Fruit fly (Drosophila melanogaster) whole organism, embryonic: ENCODE results near the gene mei-P26.

Experiments used
- Abd-B ChIP-seq: fragments of 200-800 bp; sonication (Bioruptor generic); optimal IDR thresholded peaks from 2 replicates; lab custom pipeline; 2018; ENCODE audit warnings: missing biosample characterization, mild to moderate bottlenecking, missing genetic modification characterization, moderate library complexity
- Bgb ChIP-seq: fragments of 200-800 bp; sonication (Bioruptor generic); IDR thresholded peaks from 2 replicates; pipeline ENCODE4 v1.3.6; 2022; ENCODE audit warnings: missing biosample characterization, missing genetic modification characterization; ENCODE audit not compliant: partially characterized antibody
- CG10147 ChIP-seq: fragments of 200-800 bp; sonication (Bioruptor generic); optimal IDR thresholded peaks from 2 replicates; lab custom pipeline; 2019; ENCODE audit warnings: missing biosample characterization, mild to moderate bottlenecking, missing genetic modification characterization, moderate library complexity
- CG10209 ChIP-seq: fragments of 200-800 bp; sonication (Bioruptor generic); optimal IDR thresholded peaks from 3 replicates; lab custom pipeline; 2017; ENCODE audit warnings: missing biosample characterization, mild to moderate bottlenecking, missing genetic modification characterization, missing genetic modification reagents
- CG10543 ChIP-seq: fragments of 200-800 bp; sonication (Bioruptor generic); optimal IDR thresholded peaks from 3 replicates; lab custom pipeline; 2017; ENCODE audit warnings: missing biosample characterization, mild to moderate bottlenecking, missing genetic modification characterization, moderate library complexity
- CG10654 ChIP-seq: fragments of 200-800 bp; sonication (Bioruptor generic); optimal IDR thresholded peaks from 2 replicates; lab custom pipeline; 2016; ENCODE audit warnings: missing biosample characterization, missing genetic modification characterization
- CG15073 ChIP-seq: fragments of 200-800 bp; sonication (Bioruptor generic); optimal IDR thresholded peaks from 2 replicates; lab custom pipeline; 2016; ENCODE audit warnings: missing biosample characterization, missing genetic modification characterization
- CG15696 ChIP-seq: fragments of 200-800 bp; sonication (Bioruptor generic); optimal IDR thresholded peaks from 2 replicates; lab custom pipeline; 2019; ENCODE audit warnings: missing biosample characterization, mild to moderate bottlenecking, missing genetic modification characterization, moderate library complexity
- CG17361 ChIP-seq: fragments of 200-800 bp; sonication (Bioruptor generic); IDR thresholded peaks from 3 replicates; pipeline ENCODE4 v1.3.6; 2022; ENCODE audit warnings: missing biosample characterization, missing genetic modification characterization
- CG2875 ChIP-seq: fragments of 200-800 bp; sonication (Bioruptor generic); optimal IDR thresholded peaks from 2 replicates; lab custom pipeline; 2017; ENCODE audit warnings: missing biosample characterization, mild to moderate bottlenecking, missing genetic modification characterization, missing genetic modification reagents
- CG2889 ChIP-seq: fragments of 200-800 bp; sonication (Bioruptor generic); IDR thresholded peaks from 3 replicates; pipeline ENCODE4 v1.3.6; 2022; ENCODE audit warnings: missing biosample characterization, missing genetic modification characterization
- CG3995 ChIP-seq: fragments of 200-800 bp; sonication (Bioruptor generic); optimal IDR thresholded peaks from 3 replicates; lab custom pipeline; 2016; ENCODE audit warnings: missing biosample characterization, missing genetic modification characterization
- CG4424 ChIP-seq: fragments of 200-800 bp; sonication (Bioruptor generic); optimal IDR thresholded peaks from 3 replicates; lab custom pipeline; 2016; ENCODE audit warnings: missing biosample characterization, missing genetic modification characterization
- CG4820 ChIP-seq: fragments of 200-800 bp; sonication (Bioruptor generic); optimal IDR thresholded peaks from 3 replicates; lab custom pipeline; 2016; ENCODE audit warnings: missing biosample characterization, missing genetic modification characterization
- CG5180 ChIP-seq: fragments of 200-800 bp; sonication (Bioruptor generic); optimal IDR thresholded peaks from 3 replicates; lab custom pipeline; 2017; ENCODE audit warnings: missing biosample characterization, missing genetic modification characterization, mild to moderate bottlenecking, moderate library complexity, missing genetic modification reagents
- CG6654 ChIP-seq: fragments of 200-800 bp; sonication (Bioruptor generic); optimal IDR thresholded peaks from 2 replicates; lab custom pipeline; 2017; ENCODE audit warnings: missing biosample characterization, mild to moderate bottlenecking, missing genetic modification characterization
- CG6813 ChIP-seq: fragments of 200-800 bp; sonication (Bioruptor generic); optimal IDR thresholded peaks from 2 replicates; lab custom pipeline; 2017; ENCODE audit warnings: missing biosample characterization, missing genetic modification characterization, mild to moderate bottlenecking, moderate library complexity, missing genetic modification reagents
- CG7372 ChIP-seq: fragments of 200-800 bp; sonication (Bioruptor generic); IDR thresholded peaks from 2 replicates; pipeline ENCODE4 v1.3.6; 2022; ENCODE audit warnings: missing biosample characterization, missing genetic modification characterization
- CG7786 ChIP-seq: fragments of 200-800 bp; sonication (Bioruptor generic); optimal IDR thresholded peaks from 2 replicates; lab custom pipeline; 2016; ENCODE audit warnings: missing biosample characterization, missing genetic modification characterization
- CG8478 ChIP-seq: fragments of >200 bp; optimal IDR thresholded peaks from 2 replicates; lab custom pipeline; 2018
- CG9215 ChIP-seq: fragments of 200-800 bp; sonication (Bioruptor generic); IDR thresholded peaks from 2 replicates; pipeline ENCODE4 v1.3.6; 2022; ENCODE audit warnings: missing biosample characterization, missing genetic modification characterization
- CTCF ChIP-seq: fragments of 200-800 bp; sonication (Bioruptor generic); optimal IDR thresholded peaks from 2 replicates; lab custom pipeline; 2017; ENCODE audit warnings: missing biosample characterization, mild to moderate bottlenecking, missing genetic modification characterization, moderate library complexity
- Dip2 ChIP-seq: fragments of 200-800 bp; sonication (Bioruptor generic); IDR thresholded peaks from 2 replicates; pipeline ENCODE4 v1.3.6; 2022; ENCODE audit warnings: missing biosample characterization, missing genetic modification characterization
- Eip74EF ChIP-seq, 2 experiments: fragments of 200-800 bp in 1 of 2; fragments of >200 bp in 1 of 2; sonication (Bioruptor generic) in 1 of 2; optimal IDR thresholded peaks; 2 replicates each; lab custom pipeline; 2017 to 2019; ENCODE audit warnings: missing biosample characterization in 2 of 2, missing genetic modification characterization in 2 of 2, mild to moderate bottlenecking in 1 of 2, moderate library complexity in 1 of 2
- Fer3 ChIP-seq: fragments of 200-800 bp; sonication (Bioruptor generic); optimal IDR thresholded peaks from 2 replicates; lab custom pipeline; 2018; ENCODE audit warnings: missing biosample characterization, mild to moderate bottlenecking, missing genetic modification characterization, moderate library complexity
- HLH54F ChIP-seq: fragments of 200-800 bp; sonication (Bioruptor generic); optimal IDR thresholded peaks from 3 replicates; lab custom pipeline; 2016; ENCODE audit warnings: missing biosample characterization, missing genetic modification characterization
- Hey ChIP-seq: fragments of 200-800 bp; sonication (Bioruptor generic); optimal IDR thresholded peaks from 3 replicates; lab custom pipeline; 2018; ENCODE audit warnings: missing biosample characterization, mild to moderate bottlenecking, missing genetic modification characterization
- Meics ChIP-seq: fragments of 200-800 bp; sonication (Bioruptor generic); optimal IDR thresholded peaks from 2 replicates; lab custom pipeline; 2017; ENCODE audit warnings: missing biosample characterization, mild to moderate bottlenecking, missing genetic modification characterization
- NK7.1 ChIP-seq: fragments of 200-800 bp; sonication (Bioruptor generic); optimal IDR thresholded peaks from 3 replicates; lab custom pipeline; 2016; ENCODE audit warnings: missing biosample characterization, missing genetic modification characterization
- Six4 ChIP-seq: fragments of 200-800 bp; sonication (Bioruptor generic); optimal IDR thresholded peaks from 2 replicates; lab custom pipeline; 2016; ENCODE audit warnings: missing biosample characterization, missing genetic modification characterization
- Sox100B ChIP-seq: fragments of 200-800 bp; sonication (Bioruptor generic); optimal IDR thresholded peaks from 3 replicates; lab custom pipeline; 2018; ENCODE audit warnings: missing biosample characterization, mild to moderate bottlenecking, missing genetic modification characterization
- abd-A ChIP-seq: fragments of 200-800 bp; sonication (Bioruptor generic); optimal IDR thresholded peaks from 3 replicates; lab custom pipeline; 2019; ENCODE audit warnings: missing biosample characterization, mild to moderate bottlenecking, missing genetic modification characterization, moderate library complexity
- bab2 ChIP-seq: fragments of 200-800 bp; sonication (Bioruptor generic); optimal IDR thresholded peaks from 2 replicates; lab custom pipeline; 2016; ENCODE audit warnings: missing biosample characterization, missing genetic modification characterization
- cas ChIP-seq: fragments of 200-800 bp; sonication (Bioruptor generic); IDR thresholded peaks from 2 replicates; pipeline ENCODE4 v1.3.6; 2022; ENCODE audit warnings: missing biosample characterization, missing genetic modification characterization
- chif ChIP-seq, 2 experiments: fragments of 200-800 bp; sonication (Bioruptor generic); optimal IDR thresholded peaks; 3 replicates each; lab custom pipeline; 2016; ENCODE audit warnings: missing biosample characterization in 2 of 2, missing genetic modification characterization in 2 of 2
- chn ChIP-seq: fragments of 200-800 bp; sonication (Bioruptor generic); optimal IDR thresholded peaks from 2 replicates; lab custom pipeline; 2016; ENCODE audit warnings: missing biosample characterization, missing genetic modification characterization
- crc ChIP-seq: fragments of 200-800 bp; sonication (Bioruptor generic); optimal IDR thresholded peaks from 2 replicates; lab custom pipeline; 2016; ENCODE audit warnings: missing biosample characterization, missing genetic modification characterization
- eve ChIP-seq, 2 experiments: fragments of >200 bp; optimal IDR thresholded peaks; 2 replicates each; lab custom pipeline; 2017; ENCODE audit warnings: missing biosample characterization in 2 of 2, missing genetic modification characterization in 2 of 2
- ewg ChIP-seq: fragments of 200-800 bp; sonication (Bioruptor generic); optimal IDR thresholded peaks from 3 replicates; lab custom pipeline; 2017; ENCODE audit warnings: mild to moderate bottlenecking, missing biosample characterization, missing genetic modification reagents, missing genetic modification characterization
- fd96Cb ChIP-seq: fragments of 200-800 bp; sonication (Bioruptor generic); optimal IDR thresholded peaks from 2 replicates; lab custom pipeline; 2018; ENCODE audit warnings: missing biosample characterization, mild to moderate bottlenecking, missing genetic modification characterization, moderate library complexity
- ham ChIP-seq: fragments of 200-800 bp; sonication (Bioruptor generic); IDR thresholded peaks from 2 replicates; pipeline ENCODE4 v1.3.6; 2022; ENCODE audit warnings: missing biosample characterization, missing genetic modification characterization
- hkb ChIP-seq, 2 experiments: fragments of 200-800 bp in 1 of 2; fragments of >200 bp in 1 of 2; sonication (Bioruptor generic) in 1 of 2; IDR thresholded peaks in 1 of 2; optimal IDR thresholded peaks in 1 of 2; 2 replicates each; pipeline versions ENCODE4 v1.3.6 to Lab custom; 2017 to 2022; ENCODE audit warnings: missing biosample characterization in 1 of 2, missing genetic modification characterization in 1 of 2
- lilli ChIP-seq: fragments of 200-800 bp; sonication (Bioruptor generic); optimal IDR thresholded peaks from 3 replicates; lab custom pipeline; 2016; ENCODE audit warnings: missing biosample characterization, missing genetic modification characterization
- mam ChIP-seq: fragments of 200-800 bp; sonication (Bioruptor generic); optimal IDR thresholded peaks from 3 replicates; lab custom pipeline; 2016; ENCODE audit warnings: missing biosample characterization, missing genetic modification characterization
- nerfin-1 ChIP-seq: fragments of 200-800 bp; sonication (Bioruptor generic); optimal IDR thresholded peaks from 3 replicates; lab custom pipeline; 2019; ENCODE audit warnings: missing biosample characterization, mild to moderate bottlenecking, missing genetic modification characterization, moderate library complexity
- onecut ChIP-seq: fragments of 200-800 bp; sonication (Bioruptor generic); IDR thresholded peaks from 2 replicates; pipeline ENCODE4 v1.3.6; 2022; ENCODE audit warnings: missing biosample characterization, missing genetic modification characterization
- peb ChIP-seq: fragments of 200-800 bp; sonication (Bioruptor generic); IDR thresholded peaks from 2 replicates; pipeline ENCODE4 v1.3.6; 2022; ENCODE audit warnings: missing biosample characterization, missing genetic modification characterization
- pnt ChIP-seq: fragments of 200-800 bp; sonication (Bioruptor generic); optimal IDR thresholded peaks from 3 replicates; lab custom pipeline; 2016; ENCODE audit warnings: missing biosample characterization, missing genetic modification characterization
- pum ChIP-seq: fragments of 200-800 bp; sonication (Bioruptor generic); optimal IDR thresholded peaks from 2 replicates; lab custom pipeline; 2016; ENCODE audit warnings: missing biosample characterization, missing genetic modification characterization
- sqz ChIP-seq: fragments of 200-800 bp; sonication (Bioruptor generic); optimal IDR thresholded peaks from 3 replicates; lab custom pipeline; 2018; ENCODE audit warnings: missing biosample characterization, mild to moderate bottlenecking, missing genetic modification characterization

The mei-P26 gene

DNA sequence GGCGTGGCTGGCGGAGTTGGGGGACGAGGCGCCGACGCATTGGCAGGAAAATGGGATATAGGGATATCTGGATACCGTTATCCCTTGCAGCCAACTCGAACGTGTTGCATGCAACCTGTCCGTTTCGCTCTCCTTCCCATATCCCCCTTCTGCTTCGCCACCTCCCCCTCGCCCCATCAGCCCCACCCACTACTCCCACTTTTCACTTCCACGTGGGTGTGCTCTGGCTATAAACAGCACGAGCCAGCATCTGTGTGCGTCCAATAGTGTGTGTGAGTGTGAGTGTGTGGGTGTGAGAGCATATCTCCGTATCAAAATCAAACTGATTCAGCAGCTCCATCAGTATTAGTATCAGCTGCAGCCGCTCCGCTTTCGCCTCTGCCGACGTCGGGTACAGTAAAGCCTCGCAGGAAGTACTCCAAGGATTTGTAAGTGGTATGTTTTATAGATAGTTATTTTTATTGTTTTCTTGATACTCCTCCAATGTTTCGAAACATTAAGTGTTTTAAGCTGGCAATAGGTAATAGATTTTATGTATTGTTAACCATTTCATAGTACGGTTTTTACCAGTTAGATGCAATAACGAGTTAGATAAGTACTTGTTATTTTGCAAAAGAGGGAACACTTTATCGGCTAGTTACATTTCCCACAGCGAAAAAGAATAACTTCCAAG is 44.0 kb upstream of the mei-P26 start (continued):
- TF ChIP-seq CG6654 (GFP tag; lab: Kevin White, UChicago) (peak; percentile 24), pnt (GFP tag; lab: Kevin White, UChicago) (peak; percentile 46), CG2875 (GFP tag; lab: Kevin White, UChicago) (no peak), bab2 (GFP tag; lab: Kevin White, UChicago) (no peak), chn (GFP tag; lab: Kevin White, UChicago) (no peak), ewg (GFP tag; lab: Kevin White, UChicago) (peak; percentile 1), CG4424 (GFP tag; lab: Kevin White, UChicago) (peak; percentile 54), CG3995 (GFP tag; lab: Kevin White, UChicago) (no peak), CG2889 (GFP tag; lab: Robert Waterston, UW) (no peak), Sox100B (GFP tag; lab: Kevin White, UChicago) (peak; percentile 55), CG15073 (GFP tag; lab: Kevin White, UChicago) (no peak), CG7786 (GFP tag; lab: Kevin White, UChicago) (no peak), CG15696 (tag; lab: Kevin White, UChicago) (peak; percentile 5), crc (GFP tag; lab: Kevin White, UChicago) (no peak), CG10543 (GFP tag; lab: Kevin White, UChicago) (no peak), sqz (GFP tag; lab: Kevin White, UChicago) (peak; percentile 31), CG7372 (GFP tag; lab: Robert Waterston, UW) (no peak), peb (GFP tag; lab: Robert Waterston, UW) (no peak), CG17361 (GFP tag; lab: Robert Waterston, UW) (no peak; the same call in 1 of the 3 replicates), CG10147 (GFP tag; lab: Kevin White, UChicago) (peak; percentile 59), CG9215 (GFP tag; lab: Robert Waterston, UW) (no peak), mam (no peak), fd96Cb (tag; lab: Kevin White, UChicago) (peak; percentile 68), CG5180 (GFP tag; lab: Kevin White, UChicago) (peak; percentile 97), Meics (peak; percentile 31), chif (GFP tag; optimal IDR thresholded peaks at IDR 0.05; lab: Kevin White, UChicago) (peak in 1 of 2 experiments; percentile 6), Dip2 (GFP tag; lab: Robert Waterston, UW) (no peak), cas (no peak), Hey (tag; lab: Kevin White, UChicago) (no peak), Fer3 (tag; lab: Kevin White, UChicago) (peak; percentile 33), onecut (no peak), CTCF (no peak), CG10209 (peak; percentile 2), CG10654 (GFP tag; lab: Kevin White, UChicago) (no peak), CG4820 (GFP tag; lab: Kevin White, UChicago) (peak; percentile 36), pum (GFP tag; lab: Kevin White, UChicago) (no peak), hkb (optimal IDR thresholded peaks at IDR 0.05; lab: Kevin White, UChicago) (no peak), hkb (GFP tag; IDR thresholded peaks at IDR 0.05; lab: Robert Waterston, UW) (peak; percentile 64), lilli (GFP tag; lab: Kevin White, UChicago) (peak; percentile 32), CG8478 (no peak), NK7.1 (GFP tag; lab: Kevin White, UChicago) (peak; percentile 20), HLH54F (GFP tag; lab: Kevin White, UChicago) (no peak), Eip74EF (GFP tag; optimal IDR thresholded peaks at IDR 0.05; lab: Kevin White, UChicago) (peak in 1 of 2 experiments; percentile 74), nerfin-1 (peak; percentile 56), Abd-B (peak; percentile 47), eve (GFP tag; optimal IDR thresholded peaks at IDR 0.05; lab: Kevin White, UChicago) (no peak), Bgb (no peak), abd-A (tag; lab: Kevin White, UChicago) (peak; percentile 72), ham (GFP tag; lab: Robert Waterston, UW) (no peak), CG6813 (GFP tag; lab: Kevin White, UChicago) (peak; percentile 14), Six4 (GFP tag; lab: Kevin White, UChicago) (peak; percentile 15)
